Worm (Caenorhabditis elegans) whole organism, young adult: ENCODE data around the gene mtq-2.

Source experiments
- F57A8.1 ChIP-seq: fragments of 200-800 bp; sonication (Bioruptor generic); optimal IDR thresholded peaks from 2 replicates; lab custom pipeline; 2018; ENCODE audit warnings: mild to moderate bottlenecking, missing genetic modification characterization, moderate library complexity, missing compliant biosample characterization
- die-1 ChIP-seq: sonication (generic microtip); optimal IDR thresholded peaks from 2 replicates; lab custom pipeline; 2016; ENCODE audit warnings: missing genotype, mild to moderate bottlenecking, missing genetic modification characterization, missing compliant biosample characterization
- egrh-3 ChIP-seq: fragments of 200-800 bp; sonication (Bioruptor generic); IDR thresholded peaks from 2 replicates; pipeline ENCODE4 v1.3.6; 2022; ENCODE audit warnings: missing genetic modification reagents, missing genetic modification characterization, missing compliant biosample characterization
- him-1 ChIP-seq: sonication (generic microtip); optimal IDR thresholded peaks from 2 replicates; lab custom pipeline; 2016; ENCODE audit warnings: missing genotype, missing genetic modification reagents, missing genetic modification characterization, missing compliant biosample characterization
- hlh-12 ChIP-seq: sonication (generic microtip); optimal IDR thresholded peaks from 2 replicates; lab custom pipeline; 2016; ENCODE audit warnings: missing genetic modification characterization, missing compliant biosample characterization
- madf-8 ChIP-seq: fragments of 200-800 bp; sonication (Bioruptor generic); conservative IDR thresholded peaks from 2 replicates; pipeline ENCODE4 v1.3.6; 2022; ENCODE audit warnings: missing genetic modification reagents, missing genetic modification characterization, missing compliant biosample characterization
- unc-62 ChIP-seq: fragments of 150-350 bp; optimal IDR thresholded peaks from 2 replicates; lab custom pipeline; 2014; ENCODE audit warnings: missing biosample characterization, missing genetic modification reagents, missing genetic modification characterization
- ztf-3 ChIP-seq: fragments of 200-800 bp; sonication (Bioruptor generic); optimal IDR thresholded peaks from 2 replicates; lab custom pipeline; 2018; ENCODE audit warnings: mild to moderate bottlenecking, missing genetic modification characterization, missing compliant biosample characterization

ce11 chrII:2186730-2187129 is 2.5 kb downstream of the mtq-2 start:
- TF ChIP-seq egrh-3 (no peak), hlh-12 (tag; lab: Kevin White, UChicago) (no peak), unc-62 (GFP tag; lab: Kevin White, UChicago) (no peak), him-1 (tag; lab: Kevin White, UChicago) (no peak), madf-8 (no peak), die-1 (tag; lab: Kevin White, UChicago) (no peak), F57A8.1 (GFP tag; lab: Kevin White, UChicago) (no peak), ztf-3 (GFP tag; lab: Kevin White, UChicago) (no peak)
